Worm (Caenorhabditis elegans) whole organism, young adult: ENCODE data around the gene mpst-3.

ENCODE experiments used
- F39B2.1 ChIP-seq: fragments of 200-800 bp; sonication (Bioruptor generic); IDR thresholded peaks from 2 replicates; pipeline ENCODE4 v1.3.6; 2022; ENCODE audit warnings: missing genetic modification reagents, missing genetic modification characterization, missing compliant biosample characterization
- F52B5.7 ChIP-seq: sonication (generic microtip); optimal IDR thresholded peaks from 2 replicates; lab custom pipeline; 2016; ENCODE audit warnings: mild to moderate bottlenecking, missing genetic modification characterization, missing compliant biosample characterization
- F55B11.4 ChIP-seq: sonication (generic microtip); optimal IDR thresholded peaks from 2 replicates; lab custom pipeline; 2016; ENCODE audit warnings: missing compliant biosample characterization, missing genetic modification characterization, borderline replicate concordance; ENCODE audit not compliant: insufficient read depth
- ZK185.1 ChIP-seq: sonication (generic microtip); optimal IDR thresholded peaks from 2 replicates; lab custom pipeline; 2016; ENCODE audit warnings: mild to moderate bottlenecking, missing genetic modification characterization, missing compliant biosample characterization; ENCODE audit not compliant: poor library complexity, severe bottlenecking
- chd-7 ChIP-seq: sonication (generic microtip); optimal IDR thresholded peaks from 2 replicates; lab custom pipeline; 2016; ENCODE audit warnings: mild to moderate bottlenecking, missing genetic modification characterization, moderate library complexity, missing compliant biosample characterization
- lin-54 ChIP-seq: fragments of 200-800 bp; sonication (Bioruptor generic); optimal IDR thresholded peaks from 2 replicates; lab custom pipeline; 2018; ENCODE audit warnings: mild to moderate bottlenecking, missing genetic modification characterization, missing compliant biosample characterization
- pha-4 ChIP-seq: fragments of 150-350 bp; sonication (generic microtip); optimal IDR thresholded peaks from 2 replicates; lab custom pipeline; 2014; ENCODE audit warnings: missing biosample characterization, missing genetic modification reagents, missing genetic modification characterization
- rec-8 ChIP-seq, 2 experiments: sonication (generic microtip); optimal IDR thresholded peaks; 2 replicates each; lab custom pipeline; 2016; ENCODE audit warnings: mild to moderate bottlenecking in 2 of 2, missing genetic modification characterization in 2 of 2, missing genetic modification reagents in 2 of 2, missing genotype in 2 of 2, missing biosample characterization in 1 of 2, missing compliant biosample characterization in 1 of 2, moderate library complexity in 1 of 2
- sea-2 ChIP-seq: fragments of 200-800 bp; sonication (Bioruptor generic); IDR thresholded peaks from 2 replicates; pipeline ENCODE4 v1.3.6; 2022; ENCODE audit warnings: missing genetic modification characterization, missing compliant biosample characterization

DNA sequence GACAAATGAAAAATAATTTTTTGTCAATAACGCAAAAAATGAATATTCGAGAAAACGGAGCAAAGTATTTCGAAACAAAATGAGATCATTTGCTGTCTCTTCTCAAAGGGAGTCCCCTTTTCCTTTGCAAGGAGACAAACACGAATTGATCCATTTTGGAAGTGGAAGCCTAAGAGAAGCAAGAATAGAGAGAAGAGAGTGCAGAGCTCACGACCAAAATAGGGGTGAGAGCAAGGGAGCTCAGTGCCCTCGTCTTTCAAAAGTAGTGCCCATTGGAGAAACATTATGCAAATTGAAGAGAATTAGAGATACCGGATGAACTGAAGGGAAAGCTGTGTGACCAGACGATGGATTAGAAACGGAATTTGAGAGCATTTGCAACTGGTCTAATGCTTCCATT lies 44.2 kb upstream of the mpst-3 start:
- TF ChIP-seq lin-54 (GFP tag; lab: Kevin White, UChicago) (no peak), ZK185.1 (tag; lab: Kevin White, UChicago) (no peak), pha-4 (tag; lab: Kevin White, UChicago) (no peak), rec-8 (tag; optimal IDR thresholded peaks at IDR 0.05; lab: Kevin White, UChicago) (no peak), F55B11.4 (tag; lab: Kevin White, UChicago) (no peak), F52B5.7 (tag; lab: Kevin White, UChicago) (no peak), F39B2.1 (GFP tag; lab: Robert Waterston, UW) (no peak), sea-2 (GFP tag; lab: Robert Waterston, UW) (no peak), chd-7 (tag; lab: Kevin White, UChicago) (peak; percentile 19)
